Worm (Caenorhabditis elegans) whole organism, L2 larva: Measurements from ENCODE around the gene T25B2.1.

Source experiments
- C34F6.9 ChIP-seq: fragments of 150-350 bp; optimal IDR thresholded peaks from 2 replicates; lab custom pipeline; 2014; ENCODE audit warnings: missing biosample characterization, missing genetic modification characterization
- F13H6.1 ChIP-seq: sonication (generic microtip); optimal IDR thresholded peaks from 2 replicates; lab custom pipeline; 2016; ENCODE audit warnings: missing genetic modification characterization, missing compliant biosample characterization
- Y55F3AM.14 ChIP-seq: fragments of 200-800 bp; sonication (Bioruptor generic); optimal IDR thresholded peaks from 2 replicates; lab custom pipeline; 2018; ENCODE audit warnings: mild to moderate bottlenecking, missing genetic modification characterization, missing compliant biosample characterization
- ZK546.5 ChIP-seq: sonication (generic microtip); optimal IDR thresholded peaks from 2 replicates; lab custom pipeline; 2017; ENCODE audit warnings: missing biosample characterization, missing genetic modification characterization
- alr-1 ChIP-seq: fragments of 150-350 bp; optimal IDR thresholded peaks from 2 replicates; lab custom pipeline; 2014; ENCODE audit warnings: missing biosample characterization, missing genetic modification characterization
- aly-2 ChIP-seq: fragments of 150-350 bp; optimal IDR thresholded peaks from 2 replicates; lab custom pipeline; 2014; ENCODE audit warnings: missing biosample characterization, missing genetic modification characterization
- ama-1 ChIP-seq: fragments of 150-350 bp; optimal IDR thresholded peaks from 2 replicates; lab custom pipeline; 2018; ENCODE audit warnings: inconsistent platforms
- ceh-16 ChIP-seq: fragments of 150-350 bp; optimal IDR thresholded peaks from 2 replicates; lab custom pipeline; 2014; ENCODE audit warnings: missing biosample characterization, missing genetic modification characterization
- ceh-82 ChIP-seq: fragments of 150-350 bp; optimal IDR thresholded peaks from 2 replicates; lab custom pipeline; 2014; ENCODE audit warnings: missing biosample characterization, missing genetic modification characterization
- crh-2 ChIP-seq: sonication (generic microtip); optimal IDR thresholded peaks from 2 replicates; lab custom pipeline; 2017; ENCODE audit warnings: missing biosample characterization, missing genetic modification characterization
- dmd-4 ChIP-seq: sonication (generic microtip); optimal IDR thresholded peaks from 2 replicates; lab custom pipeline; 2017; ENCODE audit warnings: missing biosample characterization, missing genetic modification characterization
- egl-27 ChIP-seq: sonication (generic microtip); optimal IDR thresholded peaks from 3 replicates; lab custom pipeline; 2017; ENCODE audit warnings: missing biosample characterization, missing genetic modification reagents, missing genetic modification characterization
- elt-1 ChIP-seq: fragments of 150-350 bp; optimal IDR thresholded peaks from 2 replicates; lab custom pipeline; 2014; ENCODE audit warnings: missing biosample characterization, missing genetic modification characterization
- elt-3 ChIP-seq: sonication (generic microtip); optimal IDR thresholded peaks from 2 replicates; lab custom pipeline; 2017; ENCODE audit warnings: missing biosample characterization, missing genetic modification characterization
- gmeb-1 ChIP-seq: fragments of 150-350 bp; optimal IDR thresholded peaks from 2 replicates; lab custom pipeline; 2014; ENCODE audit warnings: missing biosample characterization, missing genetic modification characterization
- lin-11 ChIP-seq: fragments of 150-350 bp; sonication (generic microtip); optimal IDR thresholded peaks from 2 replicates; lab custom pipeline; 2014; ENCODE audit warnings: missing biosample characterization, missing genetic modification characterization, inconsistent platforms, mixed read lengths
- lin-13 ChIP-seq: fragments of 150-350 bp; optimal IDR thresholded peaks from 2 replicates; lab custom pipeline; 2014; ENCODE audit warnings: missing biosample characterization, missing genetic modification reagents, missing genetic modification characterization
- lin-39 ChIP-seq: fragments of 150-350 bp; optimal IDR thresholded peaks from 2 replicates; lab custom pipeline; 2014; ENCODE audit warnings: missing biosample characterization, missing genetic modification reagents, missing genetic modification characterization
- lsy-2 ChIP-seq, 2 experiments: fragments of 150-350 bp in 1 of 2; sonication (generic microtip) in 1 of 2; optimal IDR thresholded peaks; 2 replicates each; lab custom pipeline; 2014 to 2017; ENCODE audit warnings: missing biosample characterization in 2 of 2, missing genetic modification characterization in 2 of 2
- mdl-1 ChIP-seq, 2 experiments: fragments of 150-350 bp in 1 of 2; sonication (generic microtip) in 1 of 2; optimal IDR thresholded peaks; 2 replicates each; lab custom pipeline; 2017; ENCODE audit warnings: missing biosample characterization in 2 of 2, missing genetic modification characterization in 2 of 2
- nhr-10 ChIP-seq: sonication (generic microtip); optimal IDR thresholded peaks from 2 replicates; lab custom pipeline; 2017; ENCODE audit warnings: missing biosample characterization, missing genetic modification characterization
- nhr-11 ChIP-seq: fragments of 150-350 bp; optimal IDR thresholded peaks from 2 replicates; lab custom pipeline; 2014; ENCODE audit warnings: missing biosample characterization, missing genetic modification characterization
- nhr-12 ChIP-seq: fragments of 150-350 bp; optimal IDR thresholded peaks from 2 replicates; lab custom pipeline; 2014; ENCODE audit warnings: missing biosample characterization, missing genetic modification characterization
- nhr-129 ChIP-seq: fragments of 150-350 bp; optimal IDR thresholded peaks from 2 replicates; lab custom pipeline; 2014; ENCODE audit warnings: missing biosample characterization, missing genetic modification characterization
- nhr-21 ChIP-seq: fragments of 150-350 bp; optimal IDR thresholded peaks from 2 replicates; lab custom pipeline; 2014; ENCODE audit warnings: missing biosample characterization, missing genetic modification characterization
- nhr-23 ChIP-seq: fragments of 150-350 bp; optimal IDR thresholded peaks from 2 replicates; lab custom pipeline; 2014; ENCODE audit warnings: missing biosample characterization, missing genetic modification reagents, missing genetic modification characterization
- nhr-237 ChIP-seq: fragments of 150-350 bp; optimal IDR thresholded peaks from 2 replicates; lab custom pipeline; 2014; ENCODE audit warnings: missing biosample characterization, missing genetic modification characterization
- nhr-25 ChIP-seq: fragments of 150-350 bp; sonication (generic microtip); optimal IDR thresholded peaks from 3 replicates; lab custom pipeline; 2014; ENCODE audit warnings: missing biosample characterization, missing genetic modification characterization
- nhr-77 ChIP-seq: fragments of 150-350 bp; optimal IDR thresholded peaks from 2 replicates; lab custom pipeline; 2014; ENCODE audit warnings: missing biosample characterization, missing genetic modification characterization
- sem-4 ChIP-seq: fragments of 150-350 bp; optimal IDR thresholded peaks from 2 replicates; lab custom pipeline; 2014; ENCODE audit warnings: missing biosample characterization, missing genetic modification reagents, missing genetic modification characterization
- skn-1 ChIP-seq: sonication (generic microtip); optimal IDR thresholded peaks from 2 replicates; lab custom pipeline; 2017; ENCODE audit warnings: missing biosample characterization, missing genetic modification characterization
- sma-3 ChIP-seq: sonication (generic microtip); optimal IDR thresholded peaks from 2 replicates; lab custom pipeline; 2016; ENCODE audit warnings: missing genetic modification reagents, missing genetic modification characterization, missing compliant biosample characterization
- sma-9 ChIP-seq, 2 experiments: fragments of 150-350 bp in 1 of 2; sonication (generic microtip) in 1 of 2; optimal IDR thresholded peaks; 2 replicates each; lab custom pipeline; 2014 to 2016; ENCODE audit warnings: missing genetic modification characterization in 2 of 2, mild to moderate bottlenecking in 1 of 2, missing biosample characterization in 1 of 2, missing compliant biosample characterization in 1 of 2, missing genetic modification reagents in 1 of 2, moderate library complexity in 1 of 2
- snpc-4 ChIP-seq: fragments of 150-350 bp; optimal IDR thresholded peaks from 2 replicates; lab custom pipeline; 2014; ENCODE audit warnings: missing biosample characterization, missing genetic modification characterization
- unc-39 ChIP-seq: fragments of 150-350 bp; optimal IDR thresholded peaks from 2 replicates; lab custom pipeline; 2014; ENCODE audit warnings: missing biosample characterization, missing genetic modification characterization
- unc-55 ChIP-seq: fragments of 150-350 bp; sonication (generic microtip); optimal IDR thresholded peaks from 3 replicates; lab custom pipeline; 2014; ENCODE audit warnings: missing biosample characterization, missing genetic modification reagents, missing genetic modification characterization
- zag-1 ChIP-seq: fragments of 150-350 bp; optimal IDR thresholded peaks from 2 replicates; lab custom pipeline; 2014; ENCODE audit warnings: missing biosample characterization, missing genetic modification characterization
- ztf-1 ChIP-seq: fragments of 200-800 bp; sonication (Bioruptor generic); conservative IDR thresholded peaks from 2 replicates; pipeline ENCODE4 v1.3.6; 2022; ENCODE audit warnings: missing genetic modification characterization, missing compliant biosample characterization
- ztf-4 ChIP-seq: fragments of 150-350 bp; optimal IDR thresholded peaks from 2 replicates; lab custom pipeline; 2014; ENCODE audit warnings: missing biosample characterization, missing genetic modification characterization

Gene T25B2.1

ce11 chrX:6173656-6174055 lies at the start of gene T25B2.1:
TSS of gene T25B2.1 (plus strand) at chrX:6173956.
- TF ChIP-seq ceh-82 (tag; lab: Kevin White, UChicago) (no peak), nhr-12 (tag; lab: Kevin White, UChicago) (no peak), elt-1 (tag; lab: Kevin White, UChicago) (no peak), Y55F3AM.14 (GFP tag; lab: Kevin White, UChicago) (no peak), F13H6.1 (tag; lab: Kevin White, UChicago) (no peak), unc-39 (tag; lab: Kevin White, UChicago) (no peak), nhr-25 (tag; lab: Kevin White, UChicago) (no peak), nhr-77 (tag; lab: Kevin White, UChicago) (no peak), crh-2 (no peak), sma-9 (GFP tag; optimal IDR thresholded peaks at IDR 0.05; lab: Kevin White, UChicago) (no peak), sma-9 (tag; optimal IDR thresholded peaks at IDR 0.05; lab: Kevin White, UChicago) (no peak), nhr-237 (tag; lab: Kevin White, UChicago) (no peak), lin-13 (GFP tag; lab: Kevin White, UChicago) (no peak), nhr-129 (tag; lab: Kevin White, UChicago) (no peak), sem-4 (no peak), dmd-4 (tag; lab: Kevin White, UChicago) (no peak), mdl-1 (tag; optimal IDR thresholded peaks at IDR 0.05; lab: Kevin White, UChicago) (no peak), ceh-16 (tag; lab: Kevin White, UChicago) (no peak), elt-3 (tag; lab: Kevin White, UChicago) (no peak), nhr-11 (no peak), egl-27 (no peak)
- TF ChIP-seq, all 48 proteins: peak for 0

- TF ChIP-seq lsy-2 (tag; optimal IDR thresholded peaks at IDR 0.05; lab: Kevin White, UChicago) (peak in 1 of 2 experiments; percentile 29), nhr-77 (tag; lab: Kevin White, UChicago) (no peak), ceh-16 (tag; lab: Kevin White, UChicago) (no peak), skn-1 (tag; lab: Kevin White, UChicago) (no peak), ama-1 (lab: Kevin White, UChicago) (no peak), lin-13 (GFP tag; lab: Kevin White, UChicago) (no peak), nhr-21 (tag; lab: Kevin White, UChicago) (no peak), egl-27 (no peak), gmeb-1 (no peak), ceh-82 (tag; lab: Kevin White, UChicago) (no peak), sem-4 (peak; percentile 17), lin-39 (no peak), ztf-1 (GFP tag; lab: Robert Waterston, UW) (no peak), sma-9 (GFP tag; optimal IDR thresholded peaks at IDR 0.05; lab: Kevin White, UChicago) (peak; percentile 24), sma-9 (tag; optimal IDR thresholded peaks at IDR 0.05; lab: Kevin White, UChicago) (no peak), snpc-4 (tag; lab: Kevin White, UChicago) (no peak), alr-1 (tag; lab: Kevin White, UChicago) (no peak), elt-3 (tag; lab: Kevin White, UChicago) (no peak), Y55F3AM.14 (GFP tag; lab: Kevin White, UChicago) (no peak), mdl-1 (tag; optimal IDR thresholded peaks at IDR 0.05; lab: Kevin White, UChicago) (no peak), elt-1 (tag; lab: Kevin White, UChicago) (no peak), F13H6.1 (tag; lab: Kevin White, UChicago) (peak; percentile 25), ztf-4 (tag; lab: Kevin White, UChicago) (no peak), nhr-23 (tag; lab: Kevin White, UChicago) (no peak), nhr-10 (tag; lab: Kevin White, UChicago) (no peak), zag-1 (tag; lab: Kevin White, UChicago) (no peak), nhr-11 (no peak), sma-3 (GFP tag; lab: Kevin White, UChicago) (no peak), nhr-237 (tag; lab: Kevin White, UChicago) (no peak), unc-55 (GFP tag; lab: Kevin White, UChicago) (peak; percentile 22), ZK546.5 (tag; lab: Kevin White, UChicago) (no peak), dmd-4 (tag; lab: Kevin White, UChicago) (no peak), crh-2 (no peak), aly-2 (tag; lab: Kevin White, UChicago) (no peak), nhr-12 (tag; lab: Kevin White, UChicago) (no peak), unc-39 (tag; lab: Kevin White, UChicago) (no peak), C34F6.9 (tag; lab: Kevin White, UChicago) (peak; percentile 47), lin-11 (tag; lab: Kevin White, UChicago) (no peak), nhr-129 (tag; lab: Kevin White, UChicago) (peak; percentile 58)
These were observed 45.5 kb upstream of the T25B2.1 start, which contains the start of gene C15H9.9 for ce11 chrX:6128225-6128686. TSS of gene C15H9.9 (minus strand) at chrX:6128275.
